Fruit fly (Drosophila melanogaster) whole organism, embryonic: ENCODE data around the gene pont.

Source experiments
- CG10431 ChIP-seq: fragments of 200-800 bp; sonication (Bioruptor generic); optimal IDR thresholded peaks from 3 replicates; lab custom pipeline; 2018; ENCODE audit warnings: missing biosample characterization, mild to moderate bottlenecking, missing genetic modification characterization
- CG10462 ChIP-seq: fragments of 200-800 bp; sonication (Bioruptor generic); optimal IDR thresholded peaks from 2 replicates; lab custom pipeline; 2016; ENCODE audit warnings: missing biosample characterization, missing genetic modification characterization
- CG11456 ChIP-seq: fragments of 200-800 bp; sonication (Bioruptor generic); IDR thresholded peaks from 3 replicates; pipeline ENCODE4 v1.3.6; 2022; ENCODE audit warnings: missing biosample characterization, missing genetic modification characterization
- CG12769 ChIP-seq: fragments of 200-800 bp; sonication (Bioruptor generic); optimal IDR thresholded peaks from 2 replicates; lab custom pipeline; 2019; ENCODE audit warnings: missing biosample characterization, mild to moderate bottlenecking, missing genetic modification characterization, moderate library complexity
- CG15011 ChIP-seq: fragments of 200-800 bp; sonication (Bioruptor generic); optimal IDR thresholded peaks from 3 replicates; lab custom pipeline; 2018; ENCODE audit warnings: missing biosample characterization, mild to moderate bottlenecking, missing genetic modification characterization
- CG15073 ChIP-seq: fragments of 200-800 bp; sonication (Bioruptor generic); optimal IDR thresholded peaks from 2 replicates; lab custom pipeline; 2016; ENCODE audit warnings: missing biosample characterization, missing genetic modification characterization
- CG2129 ChIP-seq: fragments of 200-800 bp; sonication (Bioruptor generic); IDR thresholded peaks from 2 replicates; pipeline ENCODE4 v1.3.6; 2022; ENCODE audit warnings: missing biosample characterization, missing genetic modification characterization; ENCODE audit not compliant: partially characterized antibody
- CG2712 ChIP-seq: fragments of 200-800 bp; optimal IDR thresholded peaks from 3 replicates; lab custom pipeline; 2019; ENCODE audit warnings: missing biosample characterization, mild to moderate bottlenecking, missing genetic modification characterization, moderate library complexity
- CG2875 ChIP-seq: fragments of 200-800 bp; sonication (Bioruptor generic); optimal IDR thresholded peaks from 2 replicates; lab custom pipeline; 2017; ENCODE audit warnings: missing biosample characterization, mild to moderate bottlenecking, missing genetic modification characterization, missing genetic modification reagents
- CG31365 ChIP-seq: fragments of 200-800 bp; sonication (Bioruptor generic); optimal IDR thresholded peaks from 2 replicates; lab custom pipeline; 2018; ENCODE audit warnings: missing biosample characterization, mild to moderate bottlenecking, missing genetic modification characterization
- CG31441 ChIP-seq: fragments of 200-800 bp; sonication (Bioruptor generic); IDR thresholded peaks from 2 replicates; pipeline ENCODE4 v1.3.6; 2022; ENCODE audit warnings: missing biosample characterization, missing genetic modification characterization
- CG4854 ChIP-seq: fragments of 200-800 bp; sonication (Bioruptor generic); optimal IDR thresholded peaks from 2 replicates; lab custom pipeline; 2016; ENCODE audit warnings: missing biosample characterization, missing genetic modification characterization, inconsistent platforms
- CG8281 ChIP-seq: fragments of 200-800 bp; sonication (Bioruptor generic); optimal IDR thresholded peaks from 2 replicates; lab custom pipeline; 2018; ENCODE audit warnings: missing biosample characterization, mild to moderate bottlenecking, missing genetic modification characterization, moderate library complexity
- CG8388 ChIP-seq: fragments of 200-800 bp; sonication (Bioruptor generic); optimal IDR thresholded peaks from 2 replicates; lab custom pipeline; 2019; ENCODE audit warnings: missing biosample characterization, mild to moderate bottlenecking, missing genetic modification characterization, moderate library complexity
- CkIIα-i1 ChIP-seq: fragments of 200-800 bp; sonication (Bioruptor generic); IDR thresholded peaks from 2 replicates; pipeline ENCODE4 v1.3.6; 2022; ENCODE audit warnings: missing biosample characterization, missing genetic modification characterization
- D19B ChIP-seq: fragments of 200-800 bp; sonication (Bioruptor generic); optimal IDR thresholded peaks from 2 replicates; lab custom pipeline; 2017; ENCODE audit warnings: missing biosample characterization, mild to moderate bottlenecking, missing genetic modification characterization
- Dfd ChIP-seq, 2 experiments: fragments of >200 bp; optimal IDR thresholded peaks; 2 replicates each; lab custom pipeline; 2017; ENCODE audit warnings: missing biosample characterization in 2 of 2, missing genetic modification characterization in 2 of 2
- Dp ChIP-seq: fragments of 200-800 bp; sonication (Bioruptor generic); optimal IDR thresholded peaks from 2 replicates; lab custom pipeline; 2018; ENCODE audit warnings: missing biosample characterization, mild to moderate bottlenecking, missing genetic modification characterization, moderate library complexity
- Fer1 ChIP-seq: fragments of 200-800 bp; sonication (Bioruptor generic); optimal IDR thresholded peaks from 2 replicates; lab custom pipeline; 2017; ENCODE audit warnings: missing biosample characterization, mild to moderate bottlenecking, missing genetic modification characterization
- HHEX ChIP-seq: fragments of 200-800 bp; sonication (Bioruptor generic); optimal IDR thresholded peaks from 3 replicates; lab custom pipeline; 2017; ENCODE audit warnings: missing biosample characterization, mild to moderate bottlenecking, missing genetic modification characterization, missing genetic modification reagents
- HLH4C ChIP-seq: fragments of 200-800 bp; sonication (Bioruptor generic); IDR thresholded peaks from 3 replicates; pipeline ENCODE4 v1.3.6; 2022; ENCODE audit warnings: missing biosample characterization, missing genetic modification characterization; ENCODE audit not compliant: partially characterized antibody
- Hey ChIP-seq: fragments of 200-800 bp; sonication (Bioruptor generic); optimal IDR thresholded peaks from 3 replicates; lab custom pipeline; 2018; ENCODE audit warnings: missing biosample characterization, mild to moderate bottlenecking, missing genetic modification characterization
- Hr39 ChIP-seq: fragments of >200 bp; optimal IDR thresholded peaks from 2 replicates; lab custom pipeline; 2017
- Hsf ChIP-seq: fragments of 200-800 bp; sonication (Bioruptor generic); optimal IDR thresholded peaks from 3 replicates; lab custom pipeline; 2016; ENCODE audit warnings: missing biosample characterization, missing genetic modification characterization
- Mes4 ChIP-seq: fragments of 200-800 bp; sonication (Bioruptor generic); optimal IDR thresholded peaks from 2 replicates; lab custom pipeline; 2016; ENCODE audit warnings: missing biosample characterization, missing genetic modification characterization
- Nf-YA ChIP-seq: fragments of 200-800 bp; sonication (Bioruptor generic); IDR thresholded peaks from 2 replicates; pipeline ENCODE4 v1.3.6; 2022; ENCODE audit warnings: missing biosample characterization, missing genetic modification characterization
- Rfx ChIP-seq: fragments of 200-800 bp; sonication (Bioruptor generic); IDR thresholded peaks from 2 replicates; pipeline ENCODE4 v1.3.6; 2022; ENCODE audit warnings: missing biosample characterization, missing genetic modification characterization
- Scr ChIP-seq: fragments of 200-800 bp; sonication (Bioruptor generic); IDR thresholded peaks from 2 replicates; pipeline ENCODE4 v1.3.6; 2022; ENCODE audit warnings: missing biosample characterization, missing genetic modification characterization; ENCODE audit not compliant: partially characterized antibody
- Sox102F ChIP-seq: fragments of 200-800 bp; sonication (Bioruptor generic); optimal IDR thresholded peaks from 2 replicates; lab custom pipeline; 2018; ENCODE audit warnings: missing biosample characterization, mild to moderate bottlenecking, missing genetic modification characterization, moderate library complexity
- bab2 ChIP-seq: fragments of 200-800 bp; sonication (Bioruptor generic); optimal IDR thresholded peaks from 2 replicates; lab custom pipeline; 2016; ENCODE audit warnings: missing biosample characterization, missing genetic modification characterization
- bcd ChIP-seq: fragments of 200-800 bp; sonication (Bioruptor generic); optimal IDR thresholded peaks from 2 replicates; lab custom pipeline; 2017; ENCODE audit warnings: missing biosample characterization, mild to moderate bottlenecking, missing genetic modification characterization
- cwo ChIP-seq: fragments of 200-800 bp; sonication (Bioruptor generic); optimal IDR thresholded peaks from 3 replicates; lab custom pipeline; 2017; ENCODE audit warnings: missing biosample characterization, missing genetic modification characterization, mild to moderate bottlenecking, moderate library complexity, missing genetic modification reagents
- dmrt11E ChIP-seq: fragments of 200-800 bp; sonication (Bioruptor generic); optimal IDR thresholded peaks from 3 replicates; lab custom pipeline; 2018; ENCODE audit warnings: missing biosample characterization, mild to moderate bottlenecking, missing genetic modification characterization, moderate library complexity
- fd96Cb ChIP-seq: fragments of 200-800 bp; sonication (Bioruptor generic); optimal IDR thresholded peaks from 2 replicates; lab custom pipeline; 2018; ENCODE audit warnings: missing biosample characterization, mild to moderate bottlenecking, missing genetic modification characterization, moderate library complexity
- fru ChIP-seq: fragments of >200 bp; optimal IDR thresholded peaks from 2 replicates; lab custom pipeline; 2017
- grau ChIP-seq: fragments of 200-800 bp; optimal IDR thresholded peaks from 3 replicates; lab custom pipeline; 2019; ENCODE audit warnings: missing biosample characterization, mild to moderate bottlenecking, missing genetic modification characterization, moderate library complexity
- gro ChIP-seq: fragments of 200-800 bp; sonication (Bioruptor generic); optimal IDR thresholded peaks from 2 replicates; lab custom pipeline; 2016; ENCODE audit warnings: missing biosample characterization, missing genetic modification characterization
- gt ChIP-seq: fragments of 200-800 bp; sonication (Bioruptor generic); IDR thresholded peaks from 2 replicates; pipeline ENCODE4 v1.3.6; 2022; ENCODE audit warnings: missing biosample characterization, missing genetic modification characterization
- her ChIP-seq: fragments of 200-800 bp; sonication (Bioruptor generic); optimal IDR thresholded peaks from 2 replicates; lab custom pipeline; 2016; ENCODE audit warnings: missing biosample characterization, missing genetic modification characterization
- hth ChIP-seq: fragments of >200 bp; optimal IDR thresholded peaks from 2 replicates; lab custom pipeline; 2017; ENCODE audit warnings: inconsistent platforms
- lbe ChIP-seq: fragments of 200-800 bp; sonication (Bioruptor generic); optimal IDR thresholded peaks from 2 replicates; lab custom pipeline; 2016; ENCODE audit warnings: missing biosample characterization, mild to moderate bottlenecking, missing genetic modification characterization
- oc ChIP-seq: fragments of 200-800 bp; sonication (Bioruptor generic); optimal IDR thresholded peaks from 2 replicates; lab custom pipeline; 2018; ENCODE audit warnings: missing biosample characterization, mild to moderate bottlenecking, missing genetic modification characterization, moderate library complexity
- psq ChIP-seq: fragments of 200-800 bp; sonication (Bioruptor generic); optimal IDR thresholded peaks from 2 replicates; lab custom pipeline; 2017; ENCODE audit warnings: missing biosample characterization, missing genetic modification characterization
- schlank ChIP-seq: fragments of 200-800 bp; sonication (Bioruptor generic); optimal IDR thresholded peaks from 2 replicates; lab custom pipeline; 2018; ENCODE audit warnings: missing biosample characterization, mild to moderate bottlenecking, missing genetic modification characterization
- scrt ChIP-seq: fragments of 200-800 bp; sonication (Bioruptor generic); optimal IDR thresholded peaks from 2 replicates; lab custom pipeline; 2018; ENCODE audit warnings: missing biosample characterization, mild to moderate bottlenecking, missing genetic modification characterization, moderate library complexity
- shn ChIP-seq: fragments of 200-800 bp; sonication (Bioruptor generic); optimal IDR thresholded peaks from 3 replicates; lab custom pipeline; 2016; ENCODE audit warnings: missing biosample characterization, missing genetic modification characterization
- sisA ChIP-seq: fragments of 200-800 bp; sonication (Bioruptor generic); IDR thresholded peaks from 2 replicates; pipeline ENCODE4 v1.3.6; 2022; ENCODE audit warnings: missing biosample characterization, missing genetic modification characterization
- stwl ChIP-seq: fragments of 200-800 bp; sonication (Bioruptor generic); optimal IDR thresholded peaks from 3 replicates; lab custom pipeline; 2018; ENCODE audit warnings: missing biosample characterization, mild to moderate bottlenecking, missing genetic modification characterization, moderate library complexity
- tin ChIP-seq: fragments of 200-800 bp; sonication (Bioruptor generic); optimal IDR thresholded peaks from 3 replicates; lab custom pipeline; 2016; ENCODE audit warnings: missing biosample characterization, missing genetic modification characterization
- tup ChIP-seq: fragments of 200-800 bp; sonication (Bioruptor generic); optimal IDR thresholded peaks from 2 replicates; lab custom pipeline; 2016; ENCODE audit warnings: missing biosample characterization, mild to moderate bottlenecking, missing genetic modification characterization, moderate library complexity
- vnd ChIP-seq: fragments of 200-800 bp; sonication (Bioruptor generic); IDR thresholded peaks from 3 replicates; pipeline ENCODE4 v1.3.6; 2022; ENCODE audit warnings: missing biosample characterization, missing genetic modification characterization; ENCODE audit not compliant: partially characterized antibody
- zfh1 ChIP-seq: fragments of 200-800 bp; sonication (Bioruptor generic); IDR thresholded peaks from 3 replicates; pipeline ENCODE4 v1.3.6; 2022; ENCODE audit warnings: missing biosample characterization, missing genetic modification characterization

pont gene

DNA sequence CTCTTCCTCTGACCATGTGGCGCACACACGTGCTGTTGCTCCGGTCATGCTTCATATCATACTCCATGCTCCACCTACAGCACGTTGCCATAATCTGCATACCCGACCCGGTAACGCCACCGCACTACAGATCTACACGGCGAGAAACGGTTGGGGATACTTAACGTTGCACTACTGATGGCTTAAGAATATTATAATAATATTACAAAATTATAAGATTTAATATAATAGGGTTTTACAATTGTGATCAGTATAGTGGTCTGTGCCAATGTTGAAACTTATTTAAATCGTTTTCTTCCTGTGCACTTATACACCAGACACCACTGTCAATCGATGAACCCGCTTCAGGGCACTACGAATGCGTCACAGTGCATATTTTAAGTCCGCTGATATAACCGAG lies 48.5 kb upstream of the pont start (continued):
- no peak for TF ChIP-seq CG2129 (GFP tag; lab: Robert Waterston, UW)
- peak; percentile 77 for TF ChIP-seq CG8388 (GFP tag; lab: Kevin White, UChicago)
- peak; percentile 45 for TF ChIP-seq CG8281
- no peak for TF ChIP-seq grau (tag; lab: Kevin White, UChicago)
- peak; percentile 48 for TF ChIP-seq dmrt11E (tag; lab: Kevin White, UChicago)
- TF ChIP-seq psq (GFP tag; lab: Kevin White, UChicago), result no peak
- TF ChIP-seq Nf-YA (GFP tag; lab: Robert Waterston, UW), result peak; percentile 66; the same call in 1 of the 2 replicates
- TF ChIP-seq D19B, result no peak
- no peak for TF ChIP-seq CG15073 (GFP tag; lab: Kevin White, UChicago)
- TF ChIP-seq bcd (GFP tag; lab: Kevin White, UChicago), result peak; percentile 66
- TF ChIP-seq CG2712 (tag; lab: Kevin White, UChicago), result peak; percentile 86
- 0 out of 2 replicates have a peak, but pooled peaks have one; percentile 12 for TF ChIP-seq CkIIα-i1 (GFP tag; lab: Robert Waterston, UW)
- TF ChIP-seq CG15011 (GFP tag; lab: Kevin White, UChicago), result peak; percentile 32
- TF ChIP-seq gro (GFP tag; lab: Kevin White, UChicago), result no peak
- no peak; the same call in 1 of the 2 replicates for TF ChIP-seq gt (GFP tag; lab: Robert Waterston, UW)
- TF ChIP-seq vnd (GFP tag; lab: Robert Waterston, UW), result no peak
- TF ChIP-seq Dp (GFP tag; lab: Kevin White, UChicago), result no peak
- peak; percentile 61 for TF ChIP-seq HHEX (GFP tag; lab: Kevin White, UChicago)
- TF ChIP-seq schlank (tag; lab: Kevin White, UChicago), result no peak
- TF ChIP-seq Sox102F, result peak; percentile 88
- no peak for TF ChIP-seq CG31365 (tag; lab: Kevin White, UChicago)
- peak; percentile 60 for TF ChIP-seq CG2875 (GFP tag; lab: Kevin White, UChicago)
- no peak for TF ChIP-seq tup (GFP tag; lab: Kevin White, UChicago)
- no peak for TF ChIP-seq Hey (tag; lab: Kevin White, UChicago)
- TF ChIP-seq stwl (tag; lab: Kevin White, UChicago), result no peak
- TF ChIP-seq Dfd (GFP tag; optimal IDR thresholded peaks at IDR 0.05; lab: Kevin White, UChicago), result no peak
- TF ChIP-seq Scr (GFP tag; lab: Robert Waterston, UW), result no peak
- TF ChIP-seq CG31441 (GFP tag; lab: Robert Waterston, UW), result peak; percentile 83
- TF ChIP-seq CG10431 (GFP tag; lab: Kevin White, UChicago), result no peak
- no peak for TF ChIP-seq CG4854 (GFP tag; lab: Kevin White, UChicago)
- peak; percentile 60; the same call in 1 of the 3 replicates for TF ChIP-seq CG11456 (GFP tag; lab: Robert Waterston, UW)
- no peak for TF ChIP-seq hth
- TF ChIP-seq zfh1, result peak; percentile 64
- peak; percentile 71 for TF ChIP-seq Rfx
- TF ChIP-seq oc (tag; lab: Kevin White, UChicago), result peak; percentile 71
- no peak for TF ChIP-seq scrt (GFP tag; lab: Kevin White, UChicago)
- no peak for TF ChIP-seq HLH4C (GFP tag; lab: Robert Waterston, UW)
- TF ChIP-seq CG10462 (GFP tag; lab: Kevin White, UChicago), result peak; percentile 2
- no peak for TF ChIP-seq CG12769
- TF ChIP-seq cwo, result peak; percentile 66
- TF ChIP-seq Fer1 (GFP tag; lab: Kevin White, UChicago), result no peak
- TF ChIP-seq sisA (GFP tag; lab: Robert Waterston, UW), result peak; percentile 87
- TF ChIP-seq fd96Cb (tag; lab: Kevin White, UChicago), result peak; percentile 80
- peak; percentile 55 for TF ChIP-seq tin
- no peak for TF ChIP-seq shn
- no peak for TF ChIP-seq Hr39
- no peak for TF ChIP-seq lbe (GFP tag; lab: Kevin White, UChicago)
- no peak for TF ChIP-seq bab2 (GFP tag; lab: Kevin White, UChicago)
- TF ChIP-seq her, result no peak
- TF ChIP-seq Mes4 (GFP tag; lab: Kevin White, UChicago), result no peak
- no peak for TF ChIP-seq fru (lab: Kevin White, UChicago)
- peak; percentile 16 for TF ChIP-seq Hsf
